Fruit fly (Drosophila melanogaster) whole organism, wandering third instar larva: ENCODE data around the gene AstA-R1.

Source experiments
- CG32264 ChIP-seq: fragments of 200-800 bp; sonication (Bioruptor generic); optimal IDR thresholded peaks from 2 replicates; lab custom pipeline; 2016; ENCODE audit warnings: missing biosample characterization, missing genetic modification characterization
- CG9705 ChIP-seq: fragments of 200-800 bp; sonication (Bioruptor generic); optimal IDR thresholded peaks from 2 replicates; lab custom pipeline; 2018; ENCODE audit warnings: missing biosample characterization, mild to moderate bottlenecking, missing genetic modification characterization
- CrebA ChIP-seq: fragments of 200-800 bp; sonication (Bioruptor generic); optimal IDR thresholded peaks from 2 replicates; lab custom pipeline; 2016; ENCODE audit warnings: missing biosample characterization, mild to moderate bottlenecking, missing genetic modification characterization, borderline replicate concordance
- Dif ChIP-seq: fragments of 200-275, 200-300 bp; sonication (Bioruptor generic); optimal IDR thresholded peaks from 2 replicates; lab custom pipeline; 2018; ENCODE audit warnings: missing biosample characterization, missing genetic modification characterization; ENCODE audit not compliant: partially characterized antibody
- GATAd ChIP-seq: sonication (Bioruptor generic); optimal IDR thresholded peaks from 2 replicates; lab custom pipeline; 2016; ENCODE audit warnings: missing biosample characterization, missing genetic modification characterization
- HLH106 ChIP-seq: fragments of 200-800 bp; optimal IDR thresholded peaks from 3 replicates; lab custom pipeline; 2019; ENCODE audit warnings: missing biosample characterization, mild to moderate bottlenecking, missing genetic modification characterization, moderate library complexity
- Hnf4 ChIP-seq: fragments of 200-800 bp; sonication (Bioruptor generic); optimal IDR thresholded peaks from 2 replicates; lab custom pipeline; 2016; ENCODE audit warnings: missing biosample characterization, mild to moderate bottlenecking, missing genetic modification characterization
- Hr78 ChIP-seq: fragments of >200 bp; optimal IDR thresholded peaks from 2 replicates; lab custom pipeline; 2017; ENCODE audit warnings: missing biosample characterization, missing genetic modification characterization
- Hr83 ChIP-seq: fragments of 200-300 bp; sonication (Bioruptor generic); optimal IDR thresholded peaks from 2 replicates; lab custom pipeline; 2016; ENCODE audit warnings: missing biosample characterization, mild to moderate bottlenecking, missing genetic modification characterization, moderate library complexity; ENCODE audit not compliant: poor library complexity, severe bottlenecking
- Jra ChIP-seq: sonication (Bioruptor generic); optimal IDR thresholded peaks from 2 replicates; lab custom pipeline; 2016; ENCODE audit warnings: missing biosample characterization, missing genetic modification characterization
- Mio ChIP-seq: sonication (Bioruptor generic); optimal IDR thresholded peaks from 2 replicates; lab custom pipeline; 2016; ENCODE audit warnings: missing biosample characterization, missing genetic modification characterization
- N ChIP-seq: fragments of >200 bp; optimal IDR thresholded peaks from 2 replicates; lab custom pipeline; 2018; ENCODE audit warnings: missing biosample characterization, missing external identifiers, missing genetic modification characterization
- OdsH ChIP-seq: fragments of 200-800 bp; sonication (Bioruptor generic); optimal IDR thresholded peaks from 2 replicates; lab custom pipeline; 2016; ENCODE audit warnings: missing biosample characterization, mild to moderate bottlenecking, missing genetic modification characterization
- Sp1 ChIP-seq: fragments of 200-800 bp; sonication (Bioruptor generic); optimal IDR thresholded peaks from 3 replicates; lab custom pipeline; 2019; ENCODE audit warnings: missing biosample characterization, mild to moderate bottlenecking, missing genetic modification characterization, moderate library complexity
- Vsx2 ChIP-seq: fragments of 200-300, 225-300 bp; sonication (Bioruptor generic); optimal IDR thresholded peaks from 2 replicates; lab custom pipeline; 2018; ENCODE audit warnings: missing biosample characterization, missing genetic modification characterization; ENCODE audit not compliant: partially characterized antibody
- br ChIP-seq: fragments of 200-800 bp; sonication (Bioruptor generic); optimal IDR thresholded peaks from 2 replicates; lab custom pipeline; 2016; ENCODE audit warnings: missing biosample characterization, missing genetic modification characterization
- brk ChIP-seq: fragments of 200-800 bp; sonication (Bioruptor generic); optimal IDR thresholded peaks from 2 replicates; lab custom pipeline; 2016; ENCODE audit warnings: missing biosample characterization, mild to moderate bottlenecking, missing genetic modification characterization
- dl ChIP-seq, 2 experiments: fragments of 175-275, 200-275 bp in 1 of 2; fragments of 200-275 bp in 1 of 2; sonication (Bioruptor generic); optimal IDR thresholded peaks; lab custom pipeline; 2018; ENCODE audit warnings: mild to moderate bottlenecking in 2 of 2, missing biosample characterization in 2 of 2, missing genetic modification characterization in 2 of 2, moderate library complexity in 2 of 2; ENCODE audit not compliant: partially characterized antibody in 2 of 2, insufficient read depth in 1 of 2
- dmrt93B ChIP-seq: fragments of 200-800 bp; sonication (Bioruptor generic); optimal IDR thresholded peaks from 2 replicates; lab custom pipeline; 2018; ENCODE audit warnings: missing biosample characterization, mild to moderate bottlenecking, missing genetic modification characterization
- dsf ChIP-seq: sonication (Bioruptor generic); optimal IDR thresholded peaks from 2 replicates; lab custom pipeline; 2016; ENCODE audit warnings: missing biosample characterization, missing genetic modification characterization, borderline replicate concordance
- ey ChIP-seq: fragments of 200-800 bp; sonication (Bioruptor generic); optimal IDR thresholded peaks from 2 replicates; lab custom pipeline; 2016; ENCODE audit warnings: missing biosample characterization, missing genetic modification characterization
- foxo ChIP-seq, 2 experiments: fragments of 200-800 bp; sonication (Bioruptor generic); optimal IDR thresholded peaks; 2 replicates in 1 of 2; 3 replicates in 1 of 2; lab custom pipeline; 2016 to 2017; ENCODE audit warnings: missing biosample characterization in 2 of 2, missing genetic modification characterization in 2 of 2
- fru ChIP-seq: fragments of 200-800 bp; sonication (Bioruptor generic); optimal IDR thresholded peaks from 3 replicates; lab custom pipeline; 2016; ENCODE audit warnings: missing biosample characterization, mild to moderate bottlenecking, missing genetic modification characterization
- h ChIP-seq: fragments of 200-800 bp; sonication (Bioruptor generic); optimal IDR thresholded peaks from 3 replicates; lab custom pipeline; 2016; ENCODE audit warnings: missing biosample characterization, mild to moderate bottlenecking, missing genetic modification characterization
- jim ChIP-seq: fragments of 175-275, 200-325 bp; sonication (Bioruptor generic); optimal IDR thresholded peaks from 2 replicates; lab custom pipeline; 2016; ENCODE audit warnings: missing biosample characterization, mild to moderate bottlenecking, missing genetic modification characterization
- lola ChIP-seq: fragments of >200 bp; optimal IDR thresholded peaks from 2 replicates; lab custom pipeline; 2017; ENCODE audit warnings: missing biosample characterization, missing genetic modification characterization
- pan ChIP-seq: fragments of >200 bp; optimal IDR thresholded peaks from 2 replicates; lab custom pipeline; 2017
- psq ChIP-seq: fragments of 200-800 bp; sonication (Bioruptor generic); optimal IDR thresholded peaks from 3 replicates; lab custom pipeline; 2017; ENCODE audit warnings: missing biosample characterization, mild to moderate bottlenecking, missing genetic modification characterization, moderate library complexity
- rgr ChIP-seq: fragments of 200-800 bp; sonication (Bioruptor generic); optimal IDR thresholded peaks from 3 replicates; lab custom pipeline; 2016; ENCODE audit warnings: missing biosample characterization, mild to moderate bottlenecking, missing genetic modification characterization
- sage ChIP-seq: fragments of 200-800 bp; sonication (Bioruptor generic); optimal IDR thresholded peaks from 2 replicates; lab custom pipeline; 2016; ENCODE audit warnings: missing biosample characterization, mild to moderate bottlenecking, missing genetic modification characterization
- sv ChIP-seq: fragments of 200-800 bp; sonication (Bioruptor generic); optimal IDR thresholded peaks from 3 replicates; lab custom pipeline; 2016; ENCODE audit warnings: missing biosample characterization, missing genetic modification characterization
- tai ChIP-seq: sonication (Bioruptor generic); optimal IDR thresholded peaks from 2 replicates; lab custom pipeline; 2016; ENCODE audit warnings: missing biosample characterization, missing genetic modification characterization
- usp ChIP-seq: fragments of >200 bp; optimal IDR thresholded peaks from 2 replicates; lab custom pipeline; 2017; ENCODE audit warnings: missing biosample characterization, missing genetic modification characterization
- woc ChIP-seq: sonication (Bioruptor generic); optimal IDR thresholded peaks from 2 replicates; lab custom pipeline; 2016; ENCODE audit warnings: missing biosample characterization, mild to moderate bottlenecking, missing genetic modification characterization

Gene AstA-R1

DNA sequence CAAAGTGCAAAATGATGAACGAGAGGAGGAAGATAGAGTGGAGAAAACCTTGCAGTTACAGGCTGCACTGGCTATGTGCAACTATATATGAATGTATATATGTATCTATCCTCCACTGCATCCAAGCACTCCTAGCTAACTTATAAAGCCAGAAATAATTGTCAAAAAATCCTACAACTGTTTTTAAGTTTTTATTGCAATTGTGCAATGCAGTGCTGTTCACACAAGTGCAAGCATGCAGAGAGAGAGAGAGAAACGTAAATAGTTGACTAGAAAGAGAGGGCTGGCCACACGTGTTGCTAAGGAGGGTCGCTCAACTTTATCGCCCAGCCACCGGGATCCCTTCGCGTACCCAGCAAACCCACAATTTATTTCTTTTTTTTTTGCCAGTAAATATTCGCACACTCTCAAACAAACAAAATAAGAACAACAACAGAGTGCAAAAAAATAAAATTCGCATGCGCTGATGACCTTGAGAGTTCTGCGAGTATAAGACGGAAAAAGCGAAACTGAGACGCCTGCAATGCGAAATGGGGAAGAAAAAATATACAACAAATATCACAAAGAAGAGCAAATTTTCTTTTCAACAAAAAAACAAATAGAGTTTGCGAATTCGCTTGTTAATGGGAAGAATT is 99.5 kb downstream of the AstA-R1 start:
- TF ChIP-seq Hr78 (GFP tag; lab: Kevin White, UChicago) (no peak), ey (peak; percentile 80), br (peak; percentile 75), jim (no peak), CrebA (GFP tag; lab: Kevin White, UChicago) (peak; percentile 10), dmrt93B (peak; percentile 9), Jra (GFP tag; lab: Kevin White, UChicago) (peak; percentile 28), dsf (GFP tag; lab: Kevin White, UChicago) (no peak), foxo (GFP tag; optimal IDR thresholded peaks at IDR 0.05; lab: Kevin White, UChicago) (peak in 1 of 2 experiments; percentile 67), N (GFP tag; lab: Kevin White, UChicago) (no peak), Hnf4 (peak; percentile 44), lola (GFP tag; lab: Kevin White, UChicago) (no peak), pan (lab: Kevin White, UChicago) (no peak), Sp1 (GFP tag; lab: Kevin White, UChicago) (peak; percentile 16), CG9705 (no peak), Vsx2 (GFP tag; lab: Kevin White, UChicago) (no peak), h (GFP tag; lab: Kevin White, UChicago) (peak; percentile 65), GATAd (no peak), Dif (GFP tag; lab: Kevin White, UChicago) (no peak), fru (GFP tag; lab: Kevin White, UChicago) (peak; percentile 76), OdsH (GFP tag; lab: Kevin White, UChicago) (peak; percentile 62), psq (peak; percentile 73), HLH106 (tag; lab: Kevin White, UChicago) (peak; percentile 38), woc (peak; percentile 49), rgr (peak; percentile 75), tai (GFP tag; lab: Kevin White, UChicago) (no peak), dl (GFP tag; optimal IDR thresholded peaks at IDR 0.05; lab: Kevin White, UChicago; ENCODE audit: insufficient read depth in 1 of 2, partially characterized antibody in 2 of 2) (no peak)
- TF ChIP-seq, all 38 proteins: peak for 15

dm6 chrX:3674829-3675228 is 100.5 kb downstream of the AstA-R1 start:
- no peak for TF ChIP-seq Sp1 (GFP tag; lab: Kevin White, UChicago)
- no peak for TF ChIP-seq HLH106 (tag; lab: Kevin White, UChicago)
- TF ChIP-seq Jra (GFP tag; lab: Kevin White, UChicago): no peak
- no peak for TF ChIP-seq Hnf4
- TF ChIP-seq lola (GFP tag; lab: Kevin White, UChicago): no peak
- TF ChIP-seq ey: no peak
- no peak for TF ChIP-seq br
- TF ChIP-seq dmrt93B: no peak
- TF ChIP-seq dsf (GFP tag; lab: Kevin White, UChicago): no peak
- TF ChIP-seq usp (GFP tag; lab: Kevin White, UChicago): no peak
- no peak for TF ChIP-seq dl (GFP tag; optimal IDR thresholded peaks at IDR 0.05; lab: Kevin White, UChicago; ENCODE audit: insufficient read depth in 1 of 2, partially characterized antibody in 2 of 2)
- no peak for TF ChIP-seq jim
- TF ChIP-seq brk: no peak
- no peak for TF ChIP-seq Mio (GFP tag; lab: Kevin White, UChicago)
- no peak for TF ChIP-seq CG32264 (GFP tag; lab: Kevin White, UChicago)
- no peak for TF ChIP-seq woc
- no peak for TF ChIP-seq OdsH (GFP tag; lab: Kevin White, UChicago)
- TF ChIP-seq psq: no peak

- TF ChIP-seq sage (GFP tag; lab: Kevin White, UChicago) (no peak), Jra (GFP tag; lab: Kevin White, UChicago) (no peak), Hnf4 (no peak), usp (GFP tag; lab: Kevin White, UChicago) (no peak), Hr83 (no peak), fru (GFP tag; lab: Kevin White, UChicago) (no peak), dmrt93B (no peak), foxo (GFP tag; optimal IDR thresholded peaks at IDR 0.05; lab: Kevin White, UChicago) (no peak), psq (no peak), rgr (no peak), woc (no peak), sv (GFP tag; lab: Kevin White, UChicago) (no peak), HLH106 (tag; lab: Kevin White, UChicago) (no peak)
Observed at dm6 chrX:3675538-3675937, 101.2 kb downstream of the AstA-R1 start.
